Worm (Caenorhabditis elegans) whole organism, L1 larva: ENCODE data around the gene pals-27.

Experiments
- C04F5.9 ChIP-seq: sonication (generic microtip); optimal IDR thresholded peaks from 2 replicates; lab custom pipeline; 2016; ENCODE audit warnings: missing genetic modification characterization, missing compliant biosample characterization
- C16A3.4 ChIP-seq: fragments of 150-350 bp; optimal IDR thresholded peaks from 2 replicates; lab custom pipeline; 2014; ENCODE audit warnings: missing biosample characterization, missing genetic modification characterization
- C34B4.2 ChIP-seq: sonication (generic microtip); optimal IDR thresholded peaks from 2 replicates; lab custom pipeline; 2017; ENCODE audit warnings: mild to moderate bottlenecking, missing genetic modification characterization, missing compliant biosample characterization
- F16B12.6 ChIP-seq: fragments of 150-350 bp; optimal IDR thresholded peaks from 2 replicates; lab custom pipeline; 2014; ENCODE audit warnings: missing biosample characterization, missing genetic modification characterization
- Y116A8C.19 ChIP-seq: sonication (generic microtip); optimal IDR thresholded peaks from 2 replicates; lab custom pipeline; 2016; ENCODE audit warnings: missing compliant biosample characterization, missing genetic modification characterization, borderline replicate concordance
- alr-1 ChIP-seq: fragments of 200-800 bp; sonication (Bioruptor generic); optimal IDR thresholded peaks from 2 replicates; lab custom pipeline; 2018; ENCODE audit warnings: borderline replicate concordance, mild to moderate bottlenecking, missing genetic modification characterization, missing compliant biosample characterization
- ama-1 ChIP-seq: fragments of 150-350 bp; optimal IDR thresholded peaks from 2 replicates; lab custom pipeline; 2014
- blmp-1 ChIP-seq: fragments of 150-350 bp; optimal IDR thresholded peaks from 2 replicates; lab custom pipeline; 2014; ENCODE audit warnings: missing biosample characterization, missing genetic modification characterization
- ceh-82 ChIP-seq, 3 experiments: fragments of 150-350 bp in 1 of 3; sonication (generic microtip) in 2 of 3; optimal IDR thresholded peaks; 2 replicates each; lab custom pipeline; 2014 to 2017; ENCODE audit warnings: missing biosample characterization in 3 of 3, missing genetic modification characterization in 3 of 3
- ceh-88 ChIP-seq: fragments of 200-800 bp; sonication (Bioruptor generic); IDR thresholded peaks from 2 replicates; pipeline ENCODE4 v1.3.6; 2022; ENCODE audit warnings: missing genetic modification characterization, missing compliant biosample characterization
- ceh-90 ChIP-seq: sonication (generic microtip); optimal IDR thresholded peaks from 2 replicates; lab custom pipeline; 2016; ENCODE audit warnings: missing genetic modification characterization, missing compliant biosample characterization
- dpl-1 ChIP-seq, 3 experiments: fragments of 150-350 bp in 2 of 3; sonication (generic microtip) in 1 of 3; optimal IDR thresholded peaks; 2 replicates each; lab custom pipeline; 2014 to 2017; ENCODE audit warnings: missing biosample characterization in 3 of 3, missing genetic modification characterization in 3 of 3, missing genetic modification reagents in 3 of 3
- dsc-1 ChIP-seq: sonication (generic microtip); optimal IDR thresholded peaks from 2 replicates; lab custom pipeline; 2016; ENCODE audit warnings: mild to moderate bottlenecking, missing genetic modification characterization, missing compliant biosample characterization
- efl-3 ChIP-seq: fragments of 200-800 bp; sonication (Bioruptor generic); optimal IDR thresholded peaks from 2 replicates; lab custom pipeline; 2018; ENCODE audit warnings: mild to moderate bottlenecking, missing genetic modification characterization, missing compliant biosample characterization
- egl-27 ChIP-seq, 2 experiments: fragments of 150-350 bp in 1 of 2; sonication (generic microtip); optimal IDR thresholded peaks; 3 replicates each; lab custom pipeline; 2017 to 2018; ENCODE audit warnings: missing biosample characterization in 2 of 2, missing genetic modification characterization in 2 of 2, missing genetic modification reagents in 2 of 2
- elt-3 ChIP-seq, 6 experiments: fragments of 150-350 bp in 1 of 6; sonication (generic microtip); optimal IDR thresholded peaks; 2 replicates each; lab custom pipeline; 2017 to 2018; ENCODE audit warnings: missing biosample characterization in 6 of 6, missing genetic modification characterization in 6 of 6, inconsistent platforms in 1 of 6
- fkh-4 ChIP-seq: sonication (generic microtip); optimal IDR thresholded peaks from 2 replicates; lab custom pipeline; 2016; ENCODE audit warnings: missing compliant biosample characterization, missing genetic modification characterization, borderline replicate concordance
- fkh-8 ChIP-seq: sonication (generic microtip); optimal IDR thresholded peaks from 2 replicates; lab custom pipeline; 2016; ENCODE audit warnings: mild to moderate bottlenecking, missing genetic modification characterization, missing compliant biosample characterization
- fos-1 ChIP-seq: fragments of 150-350 bp; optimal IDR thresholded peaks from 2 replicates; lab custom pipeline; 2014; ENCODE audit warnings: missing biosample characterization, missing genetic modification characterization
- hlh-17 ChIP-seq: fragments of 200-800 bp; sonication (Bioruptor generic); optimal IDR thresholded peaks from 2 replicates; lab custom pipeline; 2018; ENCODE audit warnings: missing genetic modification characterization, mild to moderate bottlenecking, missing compliant biosample characterization, moderate library complexity, borderline replicate concordance
- hpl-2 ChIP-seq: fragments of 150-350 bp; optimal IDR thresholded peaks from 2 replicates; lab custom pipeline; 2014; ENCODE audit warnings: missing biosample characterization, missing genetic modification reagents, missing genetic modification characterization
- irx-1 ChIP-seq: sonication (generic microtip); optimal IDR thresholded peaks from 2 replicates; lab custom pipeline; 2016; ENCODE audit warnings: missing genetic modification characterization, missing compliant biosample characterization
- isw-1 ChIP-seq: fragments of 200-800 bp; sonication (Bioruptor generic); IDR thresholded peaks from 2 replicates; pipeline ENCODE4 v1.3.6; 2022; ENCODE audit warnings: missing genetic modification characterization, missing compliant biosample characterization
- jun-1 ChIP-seq: fragments of 150-350 bp; optimal IDR thresholded peaks from 2 replicates; lab custom pipeline; 2014; ENCODE audit warnings: missing biosample characterization, missing genetic modification reagents, missing genetic modification characterization
- lin-39 ChIP-seq: fragments of 150-350 bp; optimal IDR thresholded peaks from 2 replicates; lab custom pipeline; 2014; ENCODE audit warnings: missing biosample characterization, missing genetic modification reagents, missing genetic modification characterization
- lsy-2 ChIP-seq, 2 experiments: fragments of 150-350 bp; optimal IDR thresholded peaks; 2 replicates each; lab custom pipeline; 2014; ENCODE audit warnings: missing biosample characterization in 2 of 2, missing genetic modification characterization in 2 of 2
- mdl-1 ChIP-seq, 2 experiments: fragments of 150-350 bp; optimal IDR thresholded peaks; 2 replicates each; lab custom pipeline; 2014 to 2017; ENCODE audit warnings: missing biosample characterization in 2 of 2, missing genetic modification characterization in 2 of 2, inconsistent platforms in 1 of 2
- mep-1 ChIP-seq: fragments of 150-350 bp; optimal IDR thresholded peaks from 2 replicates; lab custom pipeline; 2014; ENCODE audit warnings: missing biosample characterization, missing genetic modification characterization
- nhr-20 ChIP-seq: sonication (generic microtip); optimal IDR thresholded peaks from 2 replicates; lab custom pipeline; 2016; ENCODE audit warnings: mild to moderate bottlenecking, missing genetic modification characterization, missing compliant biosample characterization
- nhr-47 ChIP-seq: sonication (generic microtip); optimal IDR thresholded peaks from 2 replicates; lab custom pipeline; 2016; ENCODE audit warnings: mild to moderate bottlenecking, missing genetic modification characterization, moderate library complexity, missing compliant biosample characterization
- nhr-71 ChIP-seq: sonication (generic microtip); optimal IDR thresholded peaks from 2 replicates; lab custom pipeline; 2016; ENCODE audit warnings: mild to moderate bottlenecking, missing genetic modification characterization, moderate library complexity, missing compliant biosample characterization
- nhr-76 ChIP-seq: sonication (generic microtip); optimal IDR thresholded peaks from 2 replicates; lab custom pipeline; 2017; ENCODE audit warnings: missing biosample characterization, missing genetic modification characterization
- nhr-85 ChIP-seq: sonication (generic microtip); peaks from one replicate; lab custom pipeline; 2016; ENCODE audit warnings: missing genetic modification characterization, inconsistent platforms, missing compliant biosample characterization
- nhr-90 ChIP-seq: sonication (generic microtip); optimal IDR thresholded peaks from 2 replicates; lab custom pipeline; 2016; ENCODE audit warnings: mild to moderate bottlenecking, missing genetic modification characterization, missing compliant biosample characterization; ENCODE audit not compliant: poor library complexity
- pag-3 ChIP-seq: sonication (generic microtip); optimal IDR thresholded peaks from 2 replicates; lab custom pipeline; 2017; ENCODE audit warnings: missing genetic modification characterization, mild to moderate bottlenecking, missing compliant biosample characterization, antibody characterized with exemption, borderline replicate concordance; ENCODE audit not compliant: insufficient read depth
- pax-3 ChIP-seq: fragments of 200-800 bp; sonication (Bioruptor generic); optimal IDR thresholded peaks from 2 replicates; lab custom pipeline; 2018; ENCODE audit warnings: mild to moderate bottlenecking, missing genetic modification characterization, moderate library complexity, missing compliant biosample characterization
- pqm-1 ChIP-seq: sonication (generic microtip); optimal IDR thresholded peaks from 3 replicates; lab custom pipeline; 2017; ENCODE audit warnings: missing biosample characterization, missing genetic modification characterization
- skn-1 ChIP-seq: fragments of 150-350 bp; optimal IDR thresholded peaks from 2 replicates; lab custom pipeline; 2014; ENCODE audit warnings: missing biosample characterization, missing genetic modification characterization
- snpc-4 ChIP-seq: fragments of 150-350 bp; optimal IDR thresholded peaks from 2 replicates; lab custom pipeline; 2014; ENCODE audit warnings: missing biosample characterization, missing genetic modification characterization
- snu-23 ChIP-seq: sonication (generic microtip); optimal IDR thresholded peaks from 2 replicates; lab custom pipeline; 2016; ENCODE audit warnings: missing genetic modification characterization, missing compliant biosample characterization
- sptf-1 ChIP-seq: fragments of 150-350 bp; optimal IDR thresholded peaks from 2 replicates; lab custom pipeline; 2014; ENCODE audit warnings: missing biosample characterization, missing genetic modification characterization
- sup-37 ChIP-seq: fragments of 200-800 bp; sonication (Bioruptor generic); optimal IDR thresholded peaks from 2 replicates; lab custom pipeline; 2018; ENCODE audit warnings: mild to moderate bottlenecking, missing genetic modification characterization, missing compliant biosample characterization
- swsn-7 ChIP-seq: sonication (generic microtip); optimal IDR thresholded peaks from 2 replicates; lab custom pipeline; 2016; ENCODE audit warnings: missing genetic modification characterization, missing compliant biosample characterization
- tbx-2 ChIP-seq: sonication (generic microtip); optimal IDR thresholded peaks from 2 replicates; lab custom pipeline; 2016; ENCODE audit warnings: missing genetic modification characterization, missing compliant biosample characterization
- unc-130 ChIP-seq: fragments of 150-350 bp; optimal IDR thresholded peaks from 2 replicates; lab custom pipeline; 2017; ENCODE audit warnings: missing biosample characterization, missing genetic modification characterization, inconsistent platforms
- unc-62 ChIP-seq: fragments of 150-350 bp; optimal IDR thresholded peaks from 2 replicates; lab custom pipeline; 2014; ENCODE audit warnings: missing biosample characterization, missing genetic modification reagents, missing genetic modification characterization
- unc-86 ChIP-seq: sonication (generic microtip); optimal IDR thresholded peaks from 2 replicates; lab custom pipeline; 2016; ENCODE audit warnings: missing genetic modification characterization, missing compliant biosample characterization
- xbp-1 ChIP-seq: sonication (generic microtip); optimal IDR thresholded peaks from 2 replicates; lab custom pipeline; 2016; ENCODE audit warnings: missing genetic modification characterization, missing compliant biosample characterization
- zip-4 ChIP-seq: fragments of 200-800 bp; sonication (Bioruptor generic); optimal IDR thresholded peaks from 2 replicates; lab custom pipeline; 2018; ENCODE audit warnings: mild to moderate bottlenecking, missing genetic modification characterization, moderate library complexity, missing compliant biosample characterization
- ztf-11 ChIP-seq, 2 experiments: sonication (generic microtip); optimal IDR thresholded peaks; 2 replicates each; lab custom pipeline; 2016 to 2017; ENCODE audit warnings: missing genetic modification characterization in 2 of 2, missing biosample characterization in 1 of 2, missing compliant biosample characterization in 1 of 2
- ztf-4 ChIP-seq: fragments of 150-350 bp; optimal IDR thresholded peaks from 2 replicates; lab custom pipeline; 2014; ENCODE audit warnings: missing biosample characterization, missing genetic modification characterization

pals-27 gene

DNA sequence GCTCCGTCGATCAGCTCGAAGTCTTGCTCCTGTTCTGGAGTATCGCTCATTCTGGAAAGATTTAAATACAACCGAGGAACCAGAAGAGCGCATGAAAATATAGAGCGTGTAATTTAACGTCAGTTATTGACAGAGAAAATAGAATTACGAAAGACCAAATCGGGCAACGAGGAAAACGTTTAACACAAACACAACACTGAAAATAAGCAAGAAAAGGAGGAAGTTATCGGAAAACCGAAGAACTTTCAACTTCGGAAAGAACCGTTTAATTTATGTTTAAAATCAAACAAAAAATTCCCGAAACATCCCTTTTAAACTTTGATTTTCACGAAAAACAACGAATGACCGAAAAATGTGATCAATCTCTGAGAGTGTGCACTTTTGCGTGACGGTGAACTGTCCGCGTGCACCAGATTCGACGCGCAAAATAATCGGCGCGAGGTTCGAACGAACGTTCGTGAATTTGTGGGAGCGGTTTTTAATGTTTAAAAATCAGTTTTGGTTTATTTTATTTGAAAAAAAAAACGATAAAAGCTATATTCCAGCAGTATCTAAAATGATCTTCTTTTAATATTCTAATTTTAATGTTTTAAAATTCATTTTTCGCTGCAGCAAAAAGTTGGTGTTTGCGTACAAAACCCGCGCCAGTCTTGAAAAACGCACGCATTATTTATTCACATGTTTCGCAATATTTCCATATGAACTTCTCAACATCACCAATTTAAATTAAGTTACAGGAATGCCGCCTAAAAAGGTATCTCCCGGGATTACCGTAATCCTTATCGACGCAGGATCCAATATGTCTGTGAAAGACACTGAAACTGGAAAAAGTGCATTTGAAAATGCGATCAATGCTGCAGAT, 37.9 kb downstream of the pals-27 start, which contains the start of the genes R07E5.7 and cku-80 (continued):
- TF ChIP-seq skn-1 (tag; lab: Kevin White, UChicago) (no peak), ceh-82 (tag; optimal IDR thresholded peaks at IDR 0.05; lab: Kevin White, UChicago) (peak; percentile 6 to 68 (median 58)), nhr-47 (tag; lab: Kevin White, UChicago) (peak; percentile 73), alr-1 (tag; lab: Kevin White, UChicago) (no peak), irx-1 (tag; lab: Kevin White, UChicago) (peak; percentile 42), egl-27 (tag; optimal IDR thresholded peaks at IDR 0.05; lab: Kevin White, UChicago) (no peak), F16B12.6 (tag; lab: Kevin White, UChicago) (peak; percentile 96), sup-37 (no peak), unc-62 (GFP tag; lab: Kevin White, UChicago) (no peak), nhr-85 (tag; lab: Kevin White, UChicago) (peak; percentile 75), C16A3.4 (peak; percentile 70), efl-3 (GFP tag; lab: Kevin White, UChicago) (no peak), blmp-1 (tag; lab: Kevin White, UChicago) (peak; percentile 51), jun-1 (no peak), hpl-2 (no peak), zip-4 (GFP tag; lab: Kevin White, UChicago) (no peak), fkh-4 (tag; lab: Kevin White, UChicago) (no peak), Y116A8C.19 (tag; lab: Kevin White, UChicago) (no peak), nhr-90 (tag; lab: Kevin White, UChicago) (peak; percentile 55), unc-130 (tag; lab: Kevin White, UChicago) (peak; percentile 56), snpc-4 (tag; lab: Kevin White, UChicago) (peak; percentile 44), unc-86 (peak; percentile 46), snu-23 (peak; percentile 84), swsn-7 (tag; lab: Kevin White, UChicago) (peak; percentile 54), pag-3 (tag; lab: Kevin White, UChicago) (no peak), hlh-17 (no peak), ztf-11 (tag; optimal IDR thresholded peaks at IDR 0.05; lab: Kevin White, UChicago) (peak in 1 of 2 experiments; percentile 28), ama-1 (no peak), fos-1 (tag; lab: Kevin White, UChicago) (no peak), tbx-2 (tag; lab: Kevin White, UChicago) (peak; percentile 53), sptf-1 (no peak), nhr-71 (peak; percentile 78), lin-39 (tag; lab: Kevin White, UChicago) (no peak), ceh-90 (no peak), ztf-4 (tag; lab: Kevin White, UChicago) (no peak), ceh-88 (GFP tag; lab: Robert Waterston, UW) (no peak), mdl-1 (tag; optimal IDR thresholded peaks at IDR 0.05; lab: Kevin White, UChicago) (peak in 1 of 2 experiments; percentile 41), dpl-1 (GFP tag; optimal IDR thresholded peaks at IDR 0.05; lab: Kevin White, UChicago) (peak; percentile 86 to 91 (median 90)), fkh-8 (peak; percentile 30), C04F5.9 (tag; lab: Kevin White, UChicago) (peak; percentile 31), C34B4.2 (tag; lab: Kevin White, UChicago) (no peak), dsc-1 (tag; lab: Kevin White, UChicago) (peak; percentile 40), pax-3 (tag; lab: Kevin White, UChicago) (no peak), lsy-2 (tag; optimal IDR thresholded peaks at IDR 0.05; lab: Kevin White, UChicago) (peak; percentile 74 to 78), isw-1 (GFP tag; lab: Robert Waterston, UW) (peak; percentile 39; the same call in 1 of the 2 replicates), mep-1 (tag; lab: Kevin White, UChicago) (peak; percentile 59), nhr-76 (tag; lab: Kevin White, UChicago) (no peak), pqm-1 (no peak), nhr-20 (tag; lab: Kevin White, UChicago) (peak; percentile 70), elt-3 (tag; optimal IDR thresholded peaks at IDR 0.05; lab: Kevin White, UChicago) (peak in 2 of 6 experiments; percentile 44 to 47), xbp-1 (tag; lab: Kevin White, UChicago) (peak; percentile 61)
